Worm (Caenorhabditis elegans): ENCODE results near the gene B0280.11.

Gene B0280.11

DNA sequence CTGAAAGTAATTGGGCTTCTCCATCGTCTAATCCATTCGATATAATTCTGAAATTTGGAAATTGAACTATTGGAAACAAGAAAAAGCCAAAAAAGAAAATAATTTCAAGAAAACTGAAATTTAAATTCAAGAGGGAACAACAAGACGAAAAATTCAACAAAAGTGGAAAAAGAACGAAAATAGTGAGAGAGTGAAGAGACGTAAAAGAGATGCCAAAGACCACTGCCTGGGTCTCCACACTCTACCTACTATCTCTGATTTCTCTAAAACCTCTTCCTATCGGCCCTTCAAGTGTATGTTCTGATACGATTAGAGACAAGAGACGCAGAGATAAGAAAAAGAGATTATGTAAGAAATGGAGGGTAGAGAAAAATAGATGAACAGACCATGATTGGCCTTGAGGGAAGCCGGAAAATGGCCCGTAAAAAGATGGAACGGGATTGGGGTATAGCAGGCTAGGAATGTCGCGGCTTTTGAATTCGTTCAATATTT lies 15.7 kb upstream of the B0280.11 start, which contains the start of gene ogt-1:
TSS of gene ogt-1 (minus strand) at position 51 of the 492 bp plus-strand sequence.
- TF ChIP-seq med-1 (GFP tag; optimal IDR thresholded peaks at IDR 0.05; ENCODE audit: insufficient read depth) (no peak), ref-1 (GFP tag; conservative IDR thresholded peaks at IDR 0.05) (no peak), ztf-23 (GFP tag; IDR thresholded peaks at IDR 0.05) (peak; percentile 57; the same call in 1 of the 2 replicates), ztf-29 (GFP tag; IDR thresholded peaks at IDR 0.05) (peak; percentile 69; the same call in 1 of the 2 replicates), tab-1 (GFP tag; IDR thresholded peaks at IDR 0.05) (no peak), cog-1 (tag; optimal IDR thresholded peaks at IDR 0.05) (peak; percentile 47)

DNA sequence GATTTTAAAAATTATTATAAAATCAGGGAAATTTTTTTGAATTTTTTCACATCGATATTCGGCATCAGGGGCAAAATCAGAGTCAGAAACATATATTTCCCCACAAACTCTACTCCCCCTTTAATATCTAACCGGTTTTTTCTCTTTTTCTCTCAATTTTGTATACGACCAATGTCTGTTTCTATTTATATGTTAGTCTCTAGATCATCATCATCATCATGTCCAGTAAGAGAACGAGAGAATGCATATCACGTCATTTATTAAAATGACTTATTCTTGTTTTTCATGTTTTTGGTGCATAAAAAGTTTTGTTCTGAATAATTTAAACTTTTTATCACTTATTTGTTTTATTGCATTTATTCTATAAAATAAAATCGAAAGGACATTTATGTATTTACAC lies 14.5 kb upstream of the B0280.11 start:
- TF ChIP-seq T22C8.4 (GFP tag; IDR thresholded peaks at IDR 0.05) = no peak
- no peak for TF ChIP-seq tab-1 (GFP tag; IDR thresholded peaks at IDR 0.05)

DNA sequence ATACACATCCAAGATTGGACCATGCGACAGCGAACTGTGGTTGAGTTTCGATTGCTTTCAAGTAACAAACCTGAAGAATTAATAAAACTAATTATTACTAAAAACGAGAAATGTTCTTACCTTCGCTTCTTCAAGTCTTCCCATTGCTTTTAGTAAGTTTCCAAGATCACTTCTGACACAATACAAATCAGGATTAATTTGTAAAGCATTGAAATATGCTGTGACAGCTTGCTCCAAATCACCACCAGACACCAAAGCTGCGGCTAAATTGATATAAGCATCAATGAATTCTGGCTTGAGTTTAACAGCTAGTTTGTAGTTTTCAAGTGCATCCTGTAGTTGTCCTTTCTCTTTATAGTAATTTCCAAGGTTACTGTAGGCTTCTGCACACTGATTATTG lies 12.1 kb upstream of the B0280.11 start:
- no peak for TF ChIP-seq ztf-23 (GFP tag; IDR thresholded peaks at IDR 0.05)
- no peak for TF ChIP-seq T22C8.4 (GFP tag; IDR thresholded peaks at IDR 0.05)

DNA sequence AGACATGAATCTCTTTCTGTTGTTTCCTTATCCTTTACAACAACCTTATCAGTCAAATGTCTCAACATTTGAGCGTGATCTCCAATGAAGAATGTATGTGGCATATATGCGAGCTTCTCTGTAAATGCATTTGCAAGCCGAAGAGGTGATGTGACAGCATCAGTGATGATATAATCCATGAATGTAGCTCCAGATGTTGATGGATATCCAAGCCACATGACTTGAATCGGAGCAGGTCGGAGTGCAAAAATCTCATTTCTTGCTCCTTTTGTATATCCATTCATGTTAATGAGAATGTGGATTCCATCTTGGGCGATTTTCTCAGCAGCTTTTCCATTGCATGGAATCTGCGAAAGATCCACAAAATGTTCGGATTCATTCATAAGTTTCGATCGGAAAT lies 10.1 kb upstream of the B0280.11 start:
- TF ChIP-seq tab-1 (GFP tag; IDR thresholded peaks at IDR 0.05) (no peak), med-1 (GFP tag; optimal IDR thresholded peaks at IDR 0.05; ENCODE audit: insufficient read depth) (no peak), klf-2 (GFP tag; conservative IDR thresholded peaks at IDR 0.05) (no peak), ref-1 (GFP tag; conservative IDR thresholded peaks at IDR 0.05) (no peak), flt-1 (GFP tag; IDR thresholded peaks at IDR 0.05) (no peak), ztf-29 (GFP tag; IDR thresholded peaks at IDR 0.05) (no peak), cog-1 (tag; optimal IDR thresholded peaks at IDR 0.05) (no peak), T22C8.4 (GFP tag; IDR thresholded peaks at IDR 0.05) (no peak), ztf-23 (GFP tag; IDR thresholded peaks at IDR 0.05) (no peak)

DNA sequence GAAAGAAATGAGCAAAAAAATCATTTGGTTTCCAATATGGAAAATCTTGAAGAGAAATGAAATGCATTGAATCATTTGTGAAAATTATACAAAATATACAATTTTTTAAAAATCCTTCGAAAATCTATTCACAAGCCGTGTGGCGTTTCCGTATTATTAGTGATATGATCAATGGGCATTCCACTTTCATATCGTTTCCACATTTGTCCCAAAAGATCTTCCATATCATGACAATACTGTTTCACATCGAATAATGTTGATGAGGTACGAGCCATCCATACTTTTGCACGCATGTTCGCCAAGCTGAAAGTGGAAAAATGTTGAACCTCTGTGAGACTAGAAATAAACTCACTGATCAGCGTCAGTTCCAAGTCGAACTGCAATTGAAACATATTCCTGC lies 8.3 kb upstream of the B0280.11 start:
- TF ChIP-seq ref-1 (GFP tag; conservative IDR thresholded peaks at IDR 0.05) (no peak), ztf-29 (GFP tag; IDR thresholded peaks at IDR 0.05) (no peak), med-1 (GFP tag; optimal IDR thresholded peaks at IDR 0.05; ENCODE audit: insufficient read depth) (no peak), ztf-23 (GFP tag; IDR thresholded peaks at IDR 0.05) (no peak), tab-1 (GFP tag; IDR thresholded peaks at IDR 0.05) (no peak), cog-1 (tag; optimal IDR thresholded peaks at IDR 0.05) (no peak), flt-1 (GFP tag; IDR thresholded peaks at IDR 0.05) (no peak), klf-2 (GFP tag; conservative IDR thresholded peaks at IDR 0.05) (no peak)

DNA sequence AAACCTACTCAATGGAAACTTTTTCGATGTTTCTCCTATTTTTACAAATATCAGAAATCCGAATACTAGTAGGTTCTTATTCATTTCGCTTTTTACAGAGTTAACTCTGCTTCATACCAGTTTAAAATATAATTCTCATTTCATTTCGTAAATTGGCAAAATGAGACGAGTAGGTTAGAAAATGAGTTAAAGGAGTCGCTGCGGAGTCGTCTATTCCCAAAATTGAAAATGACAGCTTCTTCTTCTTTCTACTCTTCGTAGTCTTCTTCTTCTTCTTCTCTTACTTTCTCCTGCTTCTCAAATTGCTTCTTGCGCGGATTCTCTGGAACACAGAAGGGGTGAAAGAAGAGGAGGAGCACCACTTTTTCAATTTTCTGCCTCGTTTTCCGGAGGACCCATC lies 6.7 kb upstream of the B0280.11 start, which contains the start of gene glr-2:
TSS of gene glr-2 (minus strand) at position 211 of the 400 bp plus-strand sequence.
- 0 out of 2 replicates have a peak, but pooled peaks have one; percentile 48 for TF ChIP-seq ztf-23 (GFP tag; IDR thresholded peaks at IDR 0.05)
- no peak for TF ChIP-seq tab-1 (GFP tag; IDR thresholded peaks at IDR 0.05)

DNA sequence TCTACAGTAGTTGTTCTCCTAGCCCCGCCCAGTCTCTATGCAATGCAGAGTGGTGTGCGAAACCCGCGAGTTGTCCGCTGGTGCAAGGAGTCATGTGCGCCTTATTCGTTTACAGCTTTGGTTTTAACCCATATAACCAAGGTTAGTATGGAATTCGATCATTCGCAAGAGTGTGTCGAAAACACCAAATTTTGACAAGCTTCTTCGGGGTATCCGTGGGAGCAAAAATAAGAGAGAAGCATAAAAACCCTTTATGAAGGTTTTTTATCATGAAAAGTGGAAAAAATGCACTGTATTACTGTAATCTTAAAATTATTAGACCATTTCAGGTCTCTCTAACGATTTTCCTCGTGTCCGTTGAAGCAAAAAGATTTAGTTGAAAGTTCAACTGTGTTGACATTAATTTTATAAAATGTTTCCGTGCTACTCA lies 4.1 kb upstream of the B0280.11 start:
- no peak for TF ChIP-seq tab-1 (GFP tag; IDR thresholded peaks at IDR 0.05)

DNA sequence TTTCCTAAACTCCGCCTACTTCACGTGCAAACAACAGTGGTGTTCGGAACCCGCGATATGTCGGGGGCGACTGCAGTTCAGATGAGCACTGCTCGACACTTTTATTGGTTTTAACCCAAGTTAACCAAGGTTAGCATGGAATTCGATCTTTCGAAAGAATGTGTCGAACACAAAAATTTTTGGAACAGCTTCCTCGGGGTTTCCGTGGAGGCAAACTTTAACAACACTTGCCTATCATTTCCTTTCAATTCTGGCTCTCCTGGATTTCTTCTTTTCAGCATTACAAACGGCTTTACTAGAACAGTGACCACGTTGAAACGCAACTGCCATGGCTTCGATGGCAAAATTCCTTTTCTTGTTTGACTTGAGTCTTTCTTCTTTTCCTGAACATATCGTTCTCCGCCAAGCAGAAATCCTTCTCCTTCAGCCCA lies 3.2 kb upstream of the B0280.11 start:
- TF ChIP-seq ztf-29 (GFP tag; IDR thresholded peaks at IDR 0.05) (no peak), ref-1 (GFP tag; conservative IDR thresholded peaks at IDR 0.05) (no peak), tab-1 (GFP tag; IDR thresholded peaks at IDR 0.05) (no peak), flt-1 (GFP tag; IDR thresholded peaks at IDR 0.05) (no peak), T22C8.4 (GFP tag; IDR thresholded peaks at IDR 0.05) (no peak), med-1 (GFP tag; optimal IDR thresholded peaks at IDR 0.05; ENCODE audit: insufficient read depth) (no peak), ztf-23 (GFP tag; IDR thresholded peaks at IDR 0.05) (no peak)

DNA sequence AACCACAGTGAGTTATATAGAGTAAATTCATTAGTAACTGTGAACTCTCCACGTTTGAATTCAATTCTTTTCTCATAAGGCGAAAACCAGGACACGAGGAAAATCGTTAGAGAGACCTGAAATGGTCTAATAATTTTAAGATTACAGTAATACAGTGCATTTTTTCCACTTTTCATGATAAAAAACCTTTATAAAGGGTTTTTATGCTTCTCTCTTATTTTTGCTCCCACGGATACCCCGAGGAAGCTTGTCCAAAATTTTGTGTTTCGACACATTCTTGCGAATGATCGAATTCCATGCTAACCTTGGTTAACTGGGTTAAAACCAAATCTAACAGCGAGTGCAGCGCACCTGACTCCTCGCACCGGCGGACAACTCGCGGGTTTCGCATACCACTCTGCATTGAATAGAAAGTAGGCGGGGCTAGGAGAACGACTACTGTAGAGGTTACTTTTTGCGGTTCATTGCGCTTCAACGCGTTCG lies 2.2 kb upstream of the B0280.11 start:
- no peak for TF ChIP-seq T22C8.4 (GFP tag; IDR thresholded peaks at IDR 0.05)
- TF ChIP-seq flt-1 (GFP tag; IDR thresholded peaks at IDR 0.05) = peak; percentile 63; the same call in 1 of the 2 replicates

DNA sequence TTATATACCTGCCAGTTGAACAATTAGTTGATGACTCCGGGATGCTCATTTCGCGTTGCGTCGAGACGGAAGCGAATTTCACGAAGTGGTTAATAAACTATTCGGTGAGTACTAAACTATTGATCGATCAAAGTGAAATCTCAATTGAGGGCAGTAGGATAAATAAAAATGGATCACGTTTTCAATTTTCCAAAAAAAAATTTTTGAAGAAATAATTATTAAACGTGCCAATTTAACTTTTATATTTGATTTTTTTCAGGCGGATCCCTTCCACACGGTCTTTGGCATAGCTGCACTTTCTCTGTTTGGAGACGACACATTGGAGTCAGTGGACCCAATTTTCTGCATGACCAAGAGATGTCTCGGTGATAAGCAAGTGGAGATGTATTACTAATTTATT lies 2.1 kb downstream of the B0280.11 start, which contains the start of gene B0280.17:
TSS of gene B0280.17 (minus strand) at position 101 of the 400 bp plus-strand sequence.
- TF ChIP-seq cog-1 (tag; optimal IDR thresholded peaks at IDR 0.05) = no peak
- TF ChIP-seq ztf-23 (GFP tag; IDR thresholded peaks at IDR 0.05) = no peak
- TF ChIP-seq ref-1 (GFP tag; conservative IDR thresholded peaks at IDR 0.05) = no peak
- no peak for TF ChIP-seq klf-2 (GFP tag; conservative IDR thresholded peaks at IDR 0.05)
- no peak for TF ChIP-seq flt-1 (GFP tag; IDR thresholded peaks at IDR 0.05)
- no peak for TF ChIP-seq tab-1 (GFP tag; IDR thresholded peaks at IDR 0.05)
- TF ChIP-seq T22C8.4 (GFP tag; IDR thresholded peaks at IDR 0.05) = no peak
- no peak for TF ChIP-seq ztf-29 (GFP tag; IDR thresholded peaks at IDR 0.05)
- no peak for TF ChIP-seq med-1 (GFP tag; optimal IDR thresholded peaks at IDR 0.05; ENCODE audit: insufficient read depth)

DNA sequence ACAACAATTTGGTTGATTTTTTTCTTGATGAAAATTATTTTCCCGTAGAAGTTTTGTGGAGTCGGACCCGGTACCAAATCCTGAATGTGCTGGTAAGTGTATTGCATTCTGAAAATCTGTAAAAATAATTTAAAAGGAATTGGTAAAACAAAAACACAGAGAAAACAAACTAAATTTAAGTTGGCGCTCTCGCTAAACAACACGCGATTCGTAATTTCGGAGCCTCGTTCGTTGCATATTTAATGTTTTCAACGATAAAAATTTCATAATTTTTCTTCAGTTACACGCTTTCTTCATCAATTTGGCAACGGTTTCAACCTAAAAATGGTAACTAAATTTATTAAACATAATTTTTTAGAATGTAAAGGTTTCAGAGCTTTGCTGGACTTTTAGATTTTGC lies 4.5 kb downstream of the B0280.11 start, which contains the start of the genes pot-1 and ggtb-1:
TSS of gene pot-1 (minus strand) at position 120 of the 400 bp plus-strand sequence.
TSS of gene ggtb-1 (plus strand) at position 208 of the 400 bp plus-strand sequence.
- TF ChIP-seq ztf-23 (GFP tag; IDR thresholded peaks at IDR 0.05) (no peak), klf-2 (GFP tag; conservative IDR thresholded peaks at IDR 0.05) (no peak), T22C8.4 (GFP tag; IDR thresholded peaks at IDR 0.05) (no peak), ref-1 (GFP tag; conservative IDR thresholded peaks at IDR 0.05) (no peak), tab-1 (GFP tag; IDR thresholded peaks at IDR 0.05) (no peak), flt-1 (GFP tag; IDR thresholded peaks at IDR 0.05) (no peak), med-1 (GFP tag; optimal IDR thresholded peaks at IDR 0.05; ENCODE audit: insufficient read depth) (no peak), ztf-29 (GFP tag; IDR thresholded peaks at IDR 0.05) (no peak), cog-1 (tag; optimal IDR thresholded peaks at IDR 0.05) (no peak)
